Worm (Caenorhabditis elegans): ENCODE results near the gene R07E5.19.

R07E5.19 gene

ce11 chrIII:4428797-4429196, 10.9 kb upstream of the R07E5.19 start (continued):
- TF ChIP-seq unc-62 (GFP tag; optimal IDR thresholded peaks at IDR 0.05 in 1 of 2) (peak in 1 of 2 experiments; percentile 43), unc-62 (tag; optimal IDR thresholded peaks at IDR 0.05) (no peak), zfp-2 (tag; optimal IDR thresholded peaks at IDR 0.05) (no peak), ces-1 (GFP tag; optimal IDR thresholded peaks at IDR 0.05) (no peak), nhr-28 (tag; optimal IDR thresholded peaks at IDR 0.05) (no peak), lin-1 (GFP tag; IDR thresholded peaks at IDR 0.05) (peak; percentile 78; the same call in 1 of the 2 replicates), duxl-1 (tag; optimal IDR thresholded peaks at IDR 0.05; ENCODE audit: poor library complexity) (no peak), ama-1 (optimal IDR thresholded peaks at IDR 0.05) (no peak), snpc-4 (tag; optimal IDR thresholded peaks at IDR 0.05) (peak; percentile 21), lin-13 (GFP tag; optimal IDR thresholded peaks at IDR 0.05) (peak; percentile 16), dpl-1 (GFP tag; optimal IDR thresholded peaks at IDR 0.05) (no peak), lir-3 (tag; optimal IDR thresholded peaks at IDR 0.05) (no peak), nhr-102 (tag; optimal IDR thresholded peaks at IDR 0.05) (no peak), madf-5 (GFP tag; IDR thresholded peaks at IDR 0.05) (0 out of 4 replicates have a peak, but pooled peaks of 1 of the 2 experiments have one; percentile 51), daf-16 (GFP tag; optimal IDR thresholded peaks at IDR 0.05) (peak in 1 of 2 experiments; percentile 5), daf-16 (tag; optimal IDR thresholded peaks at IDR 0.05) (peak; percentile 56), zip-2 (tag; optimal IDR thresholded peaks at IDR 0.05) (no peak), mep-1 (tag; optimal IDR thresholded peaks at IDR 0.05) (no peak), php-3 (GFP tag; IDR thresholded peaks at IDR 0.05) (no peak), arid-1 (GFP tag; conservative IDR thresholded peaks at IDR 0.05) (peak; percentile 80), daf-19 (GFP tag; conservative IDR thresholded peaks at IDR 0.05) (peak; percentile 86), ZK337.2 (GFP tag; IDR thresholded peaks at IDR 0.05) (no peak), ztf-11 (tag; optimal IDR thresholded peaks at IDR 0.05) (no peak), jun-1 (tag; optimal IDR thresholded peaks at IDR 0.05) (no peak), F37D6.2 (tag; optimal IDR thresholded peaks at IDR 0.05) (no peak), nhr-10 (tag; optimal IDR thresholded peaks at IDR 0.05) (no peak), aha-1 (tag) (peak; percentile 63), nhr-76 (tag; optimal IDR thresholded peaks at IDR 0.05) (no peak), lin-29 (GFP tag; IDR thresholded peaks at IDR 0.05) (no peak), unc-39 (tag; optimal IDR thresholded peaks at IDR 0.05) (no peak), lin-39 (tag; optimal IDR thresholded peaks at IDR 0.05) (no peak), Y48G9A.11 (GFP tag; IDR thresholded peaks at IDR 0.05) (no peak), zfp-3 (GFP tag; conservative IDR thresholded peaks at IDR 0.05) (0 out of 2 replicates have a peak, but pooled peaks have one; percentile 27), sdz-12 (GFP tag; optimal IDR thresholded peaks at IDR 0.05) (peak; percentile 7), unc-130 (GFP tag; optimal IDR thresholded peaks at IDR 0.05) (peak; percentile 34), vab-7 (GFP tag; IDR thresholded peaks at IDR 0.05) (peak; percentile 75), cey-2 (tag; optimal IDR thresholded peaks at IDR 0.05; ENCODE audit: borderline replicate concordance, insufficient read depth) (no peak), skn-1 (tag; optimal IDR thresholded peaks at IDR 0.05) (no peak), fos-1 (tag; optimal IDR thresholded peaks at IDR 0.05) (no peak), nhr-48 (tag; optimal IDR thresholded peaks at IDR 0.05) (peak; percentile 1), dmd-6 (GFP tag; IDR thresholded peaks at IDR 0.05) (peak; percentile 47), nhr-111 (GFP tag; optimal IDR thresholded peaks at IDR 0.05) (no peak), F26F4.8 (GFP tag; conservative IDR thresholded peaks at IDR 0.05) (peak; percentile 60; the same call in 1 of the 2 replicates), hlh-30 (tag; optimal IDR thresholded peaks at IDR 0.05; ENCODE audit: insufficient read depth) (no peak), T20F7.1 (GFP tag; optimal IDR thresholded peaks at IDR 0.05) (no peak), Y105C5A.15 (GFP tag; IDR thresholded peaks at IDR 0.05) (0 out of 2 replicates have a peak, but pooled peaks have one; percentile 13), mes-2 (tag; optimal IDR thresholded peaks at IDR 0.05; ENCODE audit: poor library complexity, severe bottlenecking) (peak; percentile 52), zag-1 (tag; optimal IDR thresholded peaks at IDR 0.05) (no peak), F44E2.7 (GFP tag; IDR thresholded peaks at IDR 0.05) (peak; percentile 81; the same call in 1 of the 2 replicates), attf-4 (tag; optimal IDR thresholded peaks at IDR 0.05) (no peak), nhr-41 (GFP tag; IDR thresholded peaks at IDR 0.05) (no peak), nhr-11 (tag; optimal IDR thresholded peaks at IDR 0.05) (no peak), rbr-2 (tag; optimal IDR thresholded peaks at IDR 0.05) (no peak)

Measured in whole organism, L4 larva.